Worm (Caenorhabditis elegans) whole organism, L2 larva: ENCODE results near the gene Y39B6A.33.
"Not testable (repeated sequence)": the region's sequence is repeated elsewhere in the genome, so short reads cannot be mapped to it uniquely, and the experiment has no call there.

Experiments
- C34F6.9 ChIP-seq: fragments of 150-350 bp; optimal IDR thresholded peaks from 2 replicates; lab custom pipeline; 2014; ENCODE audit warnings: missing biosample characterization, missing genetic modification characterization
- Y55F3AM.14 ChIP-seq: fragments of 200-800 bp; sonication (Bioruptor generic); optimal IDR thresholded peaks from 2 replicates; lab custom pipeline; 2018; ENCODE audit warnings: mild to moderate bottlenecking, missing genetic modification characterization, missing compliant biosample characterization
- ZK546.5 ChIP-seq: sonication (generic microtip); optimal IDR thresholded peaks from 2 replicates; lab custom pipeline; 2017; ENCODE audit warnings: missing biosample characterization, missing genetic modification characterization
- alr-1 ChIP-seq: fragments of 150-350 bp; optimal IDR thresholded peaks from 2 replicates; lab custom pipeline; 2014; ENCODE audit warnings: missing biosample characterization, missing genetic modification characterization
- ama-1 ChIP-seq: fragments of 150-350 bp; optimal IDR thresholded peaks from 2 replicates; lab custom pipeline; 2018; ENCODE audit warnings: inconsistent platforms
- ceh-16 ChIP-seq: fragments of 150-350 bp; optimal IDR thresholded peaks from 2 replicates; lab custom pipeline; 2014; ENCODE audit warnings: missing biosample characterization, missing genetic modification characterization
- crh-2 ChIP-seq: sonication (generic microtip); optimal IDR thresholded peaks from 2 replicates; lab custom pipeline; 2017; ENCODE audit warnings: missing biosample characterization, missing genetic modification characterization
- dmd-4 ChIP-seq: sonication (generic microtip); optimal IDR thresholded peaks from 2 replicates; lab custom pipeline; 2017; ENCODE audit warnings: missing biosample characterization, missing genetic modification characterization
- egl-27 ChIP-seq: sonication (generic microtip); optimal IDR thresholded peaks from 3 replicates; lab custom pipeline; 2017; ENCODE audit warnings: missing biosample characterization, missing genetic modification reagents, missing genetic modification characterization
- elt-1 ChIP-seq: fragments of 150-350 bp; optimal IDR thresholded peaks from 2 replicates; lab custom pipeline; 2014; ENCODE audit warnings: missing biosample characterization, missing genetic modification characterization
- fos-1 ChIP-seq: fragments of 150-350 bp; optimal IDR thresholded peaks from 2 replicates; lab custom pipeline; 2014; ENCODE audit warnings: missing biosample characterization, missing genetic modification characterization
- lin-11 ChIP-seq: fragments of 150-350 bp; sonication (generic microtip); optimal IDR thresholded peaks from 2 replicates; lab custom pipeline; 2014; ENCODE audit warnings: missing biosample characterization, missing genetic modification characterization, inconsistent platforms, mixed read lengths
- lin-13 ChIP-seq: fragments of 150-350 bp; optimal IDR thresholded peaks from 2 replicates; lab custom pipeline; 2014; ENCODE audit warnings: missing biosample characterization, missing genetic modification reagents, missing genetic modification characterization
- mbf-1 ChIP-seq: sonication (generic microtip); optimal IDR thresholded peaks from 2 replicates; lab custom pipeline; 2017; ENCODE audit warnings: missing biosample characterization, missing genetic modification characterization
- mdl-1 ChIP-seq, 2 experiments: fragments of 150-350 bp in 1 of 2; sonication (generic microtip) in 1 of 2; optimal IDR thresholded peaks; 2 replicates each; lab custom pipeline; 2017; ENCODE audit warnings: missing biosample characterization in 2 of 2, missing genetic modification characterization in 2 of 2
- nhr-10 ChIP-seq: sonication (generic microtip); optimal IDR thresholded peaks from 2 replicates; lab custom pipeline; 2017; ENCODE audit warnings: missing biosample characterization, missing genetic modification characterization
- nhr-11 ChIP-seq: fragments of 150-350 bp; optimal IDR thresholded peaks from 2 replicates; lab custom pipeline; 2014; ENCODE audit warnings: missing biosample characterization, missing genetic modification characterization
- nhr-12 ChIP-seq: fragments of 150-350 bp; optimal IDR thresholded peaks from 2 replicates; lab custom pipeline; 2014; ENCODE audit warnings: missing biosample characterization, missing genetic modification characterization
- nhr-129 ChIP-seq: fragments of 150-350 bp; optimal IDR thresholded peaks from 2 replicates; lab custom pipeline; 2014; ENCODE audit warnings: missing biosample characterization, missing genetic modification characterization
- nhr-23 ChIP-seq: fragments of 150-350 bp; optimal IDR thresholded peaks from 2 replicates; lab custom pipeline; 2014; ENCODE audit warnings: missing biosample characterization, missing genetic modification reagents, missing genetic modification characterization
- nhr-237 ChIP-seq: fragments of 150-350 bp; optimal IDR thresholded peaks from 2 replicates; lab custom pipeline; 2014; ENCODE audit warnings: missing biosample characterization, missing genetic modification characterization
- nhr-25 ChIP-seq: fragments of 150-350 bp; sonication (generic microtip); optimal IDR thresholded peaks from 3 replicates; lab custom pipeline; 2014; ENCODE audit warnings: missing biosample characterization, missing genetic modification characterization
- nhr-77 ChIP-seq: fragments of 150-350 bp; optimal IDR thresholded peaks from 2 replicates; lab custom pipeline; 2014; ENCODE audit warnings: missing biosample characterization, missing genetic modification characterization
- sem-4 ChIP-seq: fragments of 150-350 bp; optimal IDR thresholded peaks from 2 replicates; lab custom pipeline; 2014; ENCODE audit warnings: missing biosample characterization, missing genetic modification reagents, missing genetic modification characterization
- sma-3 ChIP-seq: sonication (generic microtip); optimal IDR thresholded peaks from 2 replicates; lab custom pipeline; 2016; ENCODE audit warnings: missing genetic modification reagents, missing genetic modification characterization, missing compliant biosample characterization
- sma-9 ChIP-seq, 2 experiments: fragments of 150-350 bp in 1 of 2; sonication (generic microtip) in 1 of 2; optimal IDR thresholded peaks; 2 replicates each; lab custom pipeline; 2014 to 2016; ENCODE audit warnings: missing genetic modification characterization in 2 of 2, mild to moderate bottlenecking in 1 of 2, missing biosample characterization in 1 of 2, missing compliant biosample characterization in 1 of 2, missing genetic modification reagents in 1 of 2, moderate library complexity in 1 of 2
- snpc-4 ChIP-seq: fragments of 150-350 bp; optimal IDR thresholded peaks from 2 replicates; lab custom pipeline; 2014; ENCODE audit warnings: missing biosample characterization, missing genetic modification characterization
- unc-39 ChIP-seq: fragments of 150-350 bp; optimal IDR thresholded peaks from 2 replicates; lab custom pipeline; 2014; ENCODE audit warnings: missing biosample characterization, missing genetic modification characterization
- unc-55 ChIP-seq: fragments of 150-350 bp; sonication (generic microtip); optimal IDR thresholded peaks from 3 replicates; lab custom pipeline; 2014; ENCODE audit warnings: missing biosample characterization, missing genetic modification reagents, missing genetic modification characterization
- ztf-11 ChIP-seq: sonication (generic microtip); optimal IDR thresholded peaks from 2 replicates; lab custom pipeline; 2017; ENCODE audit warnings: missing biosample characterization, missing genetic modification characterization

Gene Y39B6A.33

DNA sequence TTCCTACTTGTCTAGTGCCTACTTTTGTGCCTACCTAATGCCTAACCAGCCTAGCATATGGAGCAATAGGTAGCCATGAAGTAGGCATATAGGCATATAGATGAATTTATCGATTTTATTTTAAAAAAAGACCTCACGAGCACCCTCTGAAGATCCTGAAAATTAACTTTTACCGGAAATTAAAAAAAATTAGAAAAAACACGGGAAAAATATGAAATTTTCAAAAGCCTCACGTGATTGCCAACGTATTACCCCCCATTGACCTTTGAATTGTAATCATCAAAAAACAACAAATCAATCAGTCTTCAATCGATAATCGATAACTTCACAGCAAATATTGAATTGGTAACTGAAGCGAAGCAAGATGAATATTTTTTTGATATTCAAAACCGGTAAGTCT lies 12.5 kb downstream of the Y39B6A.33 start, which contains the start of gene Y39B6A.30:
Gene Y39B6A.30 (plus strand): TSS at position 301 of the 400 bp plus-strand sequence.
- TF ChIP-seq nhr-237; lin-11; elt-1 (tag; lab: Kevin White, UChicago): not testable (repeated sequence)

ce11 chrV:19019239-19019638 lies 17.5 kb downstream of the Y39B6A.33 start:
- no peak for TF ChIP-seq fos-1 (tag; lab: Kevin White, UChicago)
- TF ChIP-seq, all 48 proteins: peak for 0

ce11 chrV:19024683-19025082 lies 22.9 kb downstream of the Y39B6A.33 start, which contains the start of gene Y39B6A.29:
TSS of gene Y39B6A.29 (minus strand) at chrV:19024783.
- TF ChIP-seq C34F6.9 (tag; lab: Kevin White, UChicago) (no peak), ceh-16 (tag; lab: Kevin White, UChicago) (no peak), nhr-129 (tag; lab: Kevin White, UChicago) (no peak), ama-1 (lab: Kevin White, UChicago) (no peak), nhr-25 (tag; lab: Kevin White, UChicago) (no peak), lin-13 (GFP tag; lab: Kevin White, UChicago) (no peak), mdl-1 (tag; optimal IDR thresholded peaks at IDR 0.05; lab: Kevin White, UChicago) (no peak)
- TF ChIP-seq, all 48 proteins: peak for 0

ce11 chrV:19026163-19026562 lies 24.4 kb downstream of the Y39B6A.33 start, which contains the start of gene Y39B6A.25:
TSS of gene Y39B6A.25 (plus strand) at chrV:19026463.
- no peak for TF ChIP-seq C34F6.9 (tag; lab: Kevin White, UChicago)
- TF ChIP-seq nhr-10 (tag; lab: Kevin White, UChicago) = no peak
- no peak for TF ChIP-seq mdl-1 (tag; optimal IDR thresholded peaks at IDR 0.05; lab: Kevin White, UChicago)
- TF ChIP-seq nhr-23 = no peak
- TF ChIP-seq, all 48 proteins: peak for 0

DNA sequence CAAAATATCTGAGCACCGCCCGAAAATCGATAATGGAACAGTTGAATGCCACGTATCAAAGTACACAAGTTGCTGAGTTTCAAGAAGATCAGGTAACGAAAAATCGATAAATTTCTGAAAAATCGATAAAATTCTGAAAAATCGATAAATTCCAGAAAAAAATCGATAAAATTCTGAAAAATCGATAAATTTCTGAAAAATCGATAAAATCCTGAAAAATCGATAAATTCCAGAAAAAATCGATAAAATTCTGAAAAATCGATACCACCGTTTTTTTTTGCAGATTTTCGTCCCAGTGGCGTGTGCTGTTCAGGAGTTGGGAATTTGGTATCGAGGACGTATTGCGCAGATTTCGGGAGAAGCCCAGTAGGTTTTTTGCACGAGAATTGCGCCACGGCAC lies 25.6 kb downstream of the Y39B6A.33 start:
- TF ChIP-seq ZK546.5 (no peak), nhr-77 (tag; lab: Kevin White, UChicago) (no peak), sma-9 (GFP tag; optimal IDR thresholded peaks at IDR 0.05; lab: Kevin White, UChicago) (no peak), sma-9 (tag; optimal IDR thresholded peaks at IDR 0.05; lab: Kevin White, UChicago) (no peak), egl-27 (tag; lab: Kevin White, UChicago) (no peak), nhr-11 (tag; lab: Kevin White, UChicago) (no peak), crh-2 (tag; lab: Kevin White, UChicago) (no peak), nhr-12 (tag; lab: Kevin White, UChicago) (no peak), ceh-16 (tag; lab: Kevin White, UChicago) (no peak), nhr-129 (tag; lab: Kevin White, UChicago) (no peak), sma-3 (GFP tag; lab: Kevin White, UChicago) (no peak), nhr-25 (tag; lab: Kevin White, UChicago) (no peak), ztf-11 (tag; lab: Kevin White, UChicago) (no peak), snpc-4 (tag; lab: Kevin White, UChicago) (no peak), sem-4 (tag; lab: Kevin White, UChicago) (no peak), unc-55 (no peak), alr-1 (tag; lab: Kevin White, UChicago) (no peak)

DNA sequence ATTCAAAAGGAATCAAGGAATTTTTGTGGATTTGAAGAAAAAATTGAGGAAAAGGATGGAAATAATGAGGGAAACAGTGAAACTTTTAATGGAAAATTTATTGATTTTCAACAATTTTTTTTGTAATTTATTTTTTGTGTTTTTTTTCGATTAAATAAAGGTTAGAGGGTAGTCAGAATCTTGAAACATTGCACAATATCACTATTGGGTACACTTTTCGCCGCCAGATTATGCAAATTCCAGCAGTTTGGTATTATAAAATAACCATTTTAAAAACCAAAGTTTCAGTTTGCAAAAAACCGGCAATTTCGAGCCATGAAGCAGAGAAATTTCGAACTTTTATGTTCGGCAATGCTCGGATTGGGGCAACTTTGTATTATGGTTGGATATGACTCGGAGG lies 29.7 kb downstream of the Y39B6A.33 start, which contains the start of gene Y39B6A.27:
Gene Y39B6A.27 (plus strand): TSS at position 301 of the 400 bp plus-strand sequence.
- no peak for TF ChIP-seq sma-3 (GFP tag; lab: Kevin White, UChicago)
- no peak for TF ChIP-seq Y55F3AM.14
- no peak for TF ChIP-seq nhr-12 (tag; lab: Kevin White, UChicago)
- no peak for TF ChIP-seq mbf-1 (tag; lab: Kevin White, UChicago)
- TF ChIP-seq unc-39 (tag; lab: Kevin White, UChicago) = no peak
- TF ChIP-seq sem-4 (tag; lab: Kevin White, UChicago) = no peak
- no peak for TF ChIP-seq nhr-237
- no peak for TF ChIP-seq dmd-4 (tag; lab: Kevin White, UChicago)
- TF ChIP-seq sma-9 (GFP tag; optimal IDR thresholded peaks at IDR 0.05; lab: Kevin White, UChicago) = no peak
- no peak for TF ChIP-seq sma-9 (tag; optimal IDR thresholded peaks at IDR 0.05; lab: Kevin White, UChicago)
